Worm (Caenorhabditis elegans) whole organism, late embryonic: ENCODE data around the gene htas-1.

Experiments
- F13H6.1 ChIP-seq: sonication (generic microtip); optimal IDR thresholded peaks from 2 replicates; lab custom pipeline; 2016; ENCODE audit warnings: missing genetic modification characterization, missing compliant biosample characterization
- ceh-45 ChIP-seq: fragments of 200-800 bp; sonication (Bioruptor generic); IDR thresholded peaks from 2 replicates; pipeline ENCODE4 v1.3.6; 2022; ENCODE audit warnings: missing genetic modification reagents, missing genetic modification characterization, missing compliant biosample characterization
- lim-6 ChIP-seq: sonication (generic microtip); optimal IDR thresholded peaks from 2 replicates; lab custom pipeline; 2016; ENCODE audit warnings: missing genetic modification characterization, missing compliant biosample characterization
- lin-11 ChIP-seq: fragments of 200-800 bp; sonication (Bioruptor generic); optimal IDR thresholded peaks from 2 replicates; lab custom pipeline; 2018; ENCODE audit warnings: mild to moderate bottlenecking, missing genetic modification characterization, missing compliant biosample characterization
- nhr-232 ChIP-seq: sonication (generic microtip); optimal IDR thresholded peaks from 2 replicates; lab custom pipeline; 2016; ENCODE audit warnings: missing genetic modification characterization, missing compliant biosample characterization
- syd-9 ChIP-seq: sonication (generic microtip); optimal IDR thresholded peaks from 2 replicates; lab custom pipeline; 2016; ENCODE audit warnings: mild to moderate bottlenecking, missing genetic modification characterization, moderate library complexity, missing compliant biosample characterization
- tbx-2 ChIP-seq: sonication (generic microtip); optimal IDR thresholded peaks from 2 replicates; lab custom pipeline; 2016; ENCODE audit warnings: missing genetic modification characterization, missing compliant biosample characterization
- tbx-7 ChIP-seq: sonication (generic microtip); optimal IDR thresholded peaks from 2 replicates; lab custom pipeline; 2016; ENCODE audit warnings: missing genotype, missing genetic modification characterization, missing compliant biosample characterization
- unc-42 ChIP-seq: sonication (generic microtip); optimal IDR thresholded peaks from 2 replicates; lab custom pipeline; 2016; ENCODE audit warnings: missing genotype, missing genetic modification characterization, missing compliant biosample characterization

- TF ChIP-seq unc-42 (no peak), ceh-45 (GFP tag; lab: Robert Waterston, UW) (no peak), tbx-7 (tag; lab: Kevin White, UChicago) (no peak), lim-6 (no peak), tbx-2 (tag; lab: Kevin White, UChicago) (no peak), syd-9 (tag; lab: Kevin White, UChicago) (no peak), lin-11 (no peak), F13H6.1 (no peak), nhr-232 (tag; lab: Kevin White, UChicago) (no peak)
Measured at ce11 chrIV:9725468-9725985, 42.2 kb upstream of the htas-1 start.
